Worm (Caenorhabditis elegans) whole organism, early embryonic: ENCODE results near the gene F46H6.5.

Experiments used
- ama-1 ChIP-seq: fragments of 150-350 bp; optimal IDR thresholded peaks from 2 replicates; lab custom pipeline; 2014
- hmg-4 ChIP-seq: fragments of 200-800 bp; sonication (Bioruptor generic); optimal IDR thresholded peaks from 2 replicates; lab custom pipeline; 2018; ENCODE audit warnings: mild to moderate bottlenecking, missing genetic modification characterization, missing compliant biosample characterization
- sea-1 ChIP-seq: fragments of 200-800 bp; sonication (Bioruptor generic); conservative IDR thresholded peaks from 2 replicates; pipeline ENCODE4 v1.3.6; 2022; ENCODE audit warnings: missing genetic modification characterization, missing compliant biosample characterization
- tra-4 ChIP-seq: sonication (generic microtip); optimal IDR thresholded peaks from 2 replicates; lab custom pipeline; 2017; ENCODE audit warnings: missing genetic modification characterization, missing compliant biosample characterization

ce11 chrX:4453101-4453500 is 38.9 kb downstream of the F46H6.5 start:
- TF ChIP-seq ama-1, result no peak
- no peak for TF ChIP-seq sea-1
- no peak for TF ChIP-seq hmg-4
- no peak for TF ChIP-seq tra-4 (tag; lab: Kevin White, UChicago)
